Fruit fly (Drosophila melanogaster) whole organism, prepupa: Measurements from ENCODE around the gene CG1246.

Experiments
- Blimp-1 ChIP-seq: fragments of 200-800 bp; sonication (Bioruptor generic); optimal IDR thresholded peaks from 3 replicates; lab custom pipeline; 2017; ENCODE audit warnings: missing biosample characterization, missing genetic modification characterization, mild to moderate bottlenecking, moderate library complexity, missing genetic modification reagents
- CG10631 ChIP-seq: fragments of 200-800 bp; sonication (Bioruptor generic); optimal IDR thresholded peaks from 2 replicates; lab custom pipeline; 2016; ENCODE audit warnings: missing biosample characterization, missing genetic modification characterization
- CG10669 ChIP-seq: fragments of 200-800 bp; sonication (Bioruptor generic); optimal IDR thresholded peaks from 3 replicates; lab custom pipeline; 2018; ENCODE audit warnings: missing biosample characterization, mild to moderate bottlenecking, missing genetic modification characterization, moderate library complexity
- CG11762 ChIP-seq: fragments of 200-800 bp; sonication (Bioruptor generic); optimal IDR thresholded peaks from 3 replicates; lab custom pipeline; 2016; ENCODE audit warnings: missing biosample characterization, missing genetic modification characterization; ENCODE audit not compliant: insufficient read depth
- CG1621 ChIP-seq: fragments of 200-800 bp; sonication (Bioruptor generic); optimal IDR thresholded peaks from 3 replicates; lab custom pipeline; 2018; ENCODE audit warnings: missing biosample characterization, mild to moderate bottlenecking, missing genetic modification characterization
- CG16779 ChIP-seq: fragments of 200-800 bp; sonication (Bioruptor generic); optimal IDR thresholded peaks from 3 replicates; lab custom pipeline; 2017; ENCODE audit warnings: missing biosample characterization, mild to moderate bottlenecking, missing genetic modification characterization
- CG34406 ChIP-seq: fragments of 200-800 bp; sonication (Bioruptor generic); optimal IDR thresholded peaks from 3 replicates; lab custom pipeline; 2016; ENCODE audit warnings: missing biosample characterization, missing genetic modification characterization
- CG3919 ChIP-seq: fragments of 200-800 bp; sonication (Bioruptor generic); optimal IDR thresholded peaks from 3 replicates; lab custom pipeline; 2016; ENCODE audit warnings: missing biosample characterization, missing genetic modification characterization
- CG4318 ChIP-seq: fragments of 200-800 bp; sonication (Bioruptor generic); optimal IDR thresholded peaks from 3 replicates; lab custom pipeline; 2017; ENCODE audit warnings: missing biosample characterization, mild to moderate bottlenecking, missing genetic modification characterization
- CG6276 ChIP-seq: fragments of 200-800 bp; sonication (Bioruptor generic); optimal IDR thresholded peaks from 2 replicates; lab custom pipeline; 2017; ENCODE audit warnings: missing biosample characterization, mild to moderate bottlenecking, missing genetic modification characterization
- CG6792 ChIP-seq: fragments of 200-800 bp; sonication (Bioruptor generic); optimal IDR thresholded peaks from 3 replicates; lab custom pipeline; 2016; ENCODE audit warnings: missing biosample characterization, missing genetic modification characterization
- CG6808 ChIP-seq: fragments of 200-800 bp; sonication (Bioruptor generic); optimal IDR thresholded peaks from 3 replicates; lab custom pipeline; 2017; ENCODE audit warnings: missing biosample characterization, missing genetic modification characterization, mild to moderate bottlenecking, moderate library complexity, missing genetic modification reagents
- CG7368 ChIP-seq: fragments of 200-800 bp; sonication (Bioruptor generic); optimal IDR thresholded peaks from 3 replicates; lab custom pipeline; 2016; ENCODE audit warnings: missing biosample characterization, missing genetic modification characterization
- CG8119 ChIP-seq: fragments of 200-800 bp; sonication (Bioruptor generic); IDR thresholded peaks from 3 replicates; pipeline ENCODE4 v1.3.6; 2022; ENCODE audit warnings: missing biosample characterization, missing genetic modification characterization
- Ets21C ChIP-seq: fragments of 200-800 bp; sonication (Bioruptor generic); optimal IDR thresholded peaks from 3 replicates; lab custom pipeline; 2016; ENCODE audit warnings: missing biosample characterization, missing genetic modification characterization
- Ets96B ChIP-seq: fragments of 200-800 bp; optimal IDR thresholded peaks from 2 replicates; lab custom pipeline; 2019; ENCODE audit warnings: missing biosample characterization, mild to moderate bottlenecking, missing genetic modification characterization, moderate library complexity
- Hr39 ChIP-seq: fragments of 200-800 bp; sonication (Bioruptor generic); optimal IDR thresholded peaks from 2 replicates; lab custom pipeline; 2016; ENCODE audit warnings: missing biosample characterization, missing genetic modification characterization
- Lpt ChIP-seq: fragments of 200-800 bp; sonication (Bioruptor generic); optimal IDR thresholded peaks from 3 replicates; lab custom pipeline; 2016; ENCODE audit warnings: missing biosample characterization, missing genetic modification characterization
- Smox ChIP-seq: fragments of 200-800 bp; sonication (Bioruptor generic); optimal IDR thresholded peaks from 3 replicates; lab custom pipeline; 2016; ENCODE audit warnings: missing biosample characterization, missing genetic modification characterization
- Sox14 ChIP-seq: fragments of 200-800 bp; sonication (Bioruptor generic); optimal IDR thresholded peaks from 3 replicates; lab custom pipeline; 2016; ENCODE audit warnings: missing biosample characterization, missing genetic modification characterization
- Sox15 ChIP-seq: fragments of 200-800 bp; sonication (Bioruptor generic); optimal IDR thresholded peaks from 3 replicates; lab custom pipeline; 2016; ENCODE audit warnings: missing biosample characterization, missing genetic modification characterization
- achi ChIP-seq: fragments of 200-800 bp; sonication (Bioruptor generic); optimal IDR thresholded peaks from 3 replicates; lab custom pipeline; 2016; ENCODE audit warnings: missing biosample characterization, missing genetic modification characterization
- acj6 ChIP-seq: fragments of 200-800 bp; sonication (Bioruptor generic); optimal IDR thresholded peaks from 3 replicates; lab custom pipeline; 2016; ENCODE audit warnings: missing biosample characterization, missing genetic modification characterization
- cyc ChIP-seq: fragments of 200-800 bp; sonication (Bioruptor generic); optimal IDR thresholded peaks from 3 replicates; lab custom pipeline; 2016; ENCODE audit warnings: missing biosample characterization, missing genetic modification characterization
- dac ChIP-seq: fragments of 200-800 bp; sonication (Bioruptor generic); optimal IDR thresholded peaks from 2 replicates; lab custom pipeline; 2017; ENCODE audit warnings: missing biosample characterization, mild to moderate bottlenecking, missing genetic modification characterization
- eg ChIP-seq: fragments of 200-800 bp; sonication (Bioruptor generic); IDR thresholded peaks from 3 replicates; pipeline ENCODE4 v1.3.6; 2022; ENCODE audit warnings: missing biosample characterization, missing genetic modification characterization
- esn ChIP-seq: fragments of 200-800 bp; sonication (Bioruptor generic); optimal IDR thresholded peaks from 2 replicates; lab custom pipeline; 2016; ENCODE audit warnings: missing biosample characterization, mild to moderate bottlenecking, missing genetic modification characterization, moderate library complexity
- fd85E ChIP-seq: fragments of 200-800 bp; sonication (Bioruptor generic); optimal IDR thresholded peaks from 3 replicates; lab custom pipeline; 2016; ENCODE audit warnings: missing biosample characterization, missing genetic modification characterization
- fkh ChIP-seq: fragments of 200-800 bp; sonication (Bioruptor generic); optimal IDR thresholded peaks from 3 replicates; lab custom pipeline; 2017; ENCODE audit warnings: missing biosample characterization, mild to moderate bottlenecking, missing genetic modification characterization, moderate library complexity
- lz ChIP-seq: fragments of 200-800 bp; sonication (Bioruptor generic); optimal IDR thresholded peaks from 3 replicates; lab custom pipeline; 2016; ENCODE audit warnings: missing biosample characterization, missing genetic modification characterization
- spab ChIP-seq: fragments of 200-800 bp; sonication (Bioruptor generic); optimal IDR thresholded peaks from 2 replicates; lab custom pipeline; 2017; ENCODE audit warnings: missing biosample characterization, mild to moderate bottlenecking, missing genetic modification characterization, missing genetic modification reagents
- ss ChIP-seq, 2 experiments: fragments of 200-800 bp; sonication (Bioruptor generic); optimal IDR thresholded peaks; 2 replicates in 1 of 2; 3 replicates in 1 of 2; lab custom pipeline; 2017 to 2018; ENCODE audit warnings: mild to moderate bottlenecking in 2 of 2, missing biosample characterization in 2 of 2, missing genetic modification characterization in 2 of 2, moderate library complexity in 1 of 2
- svp ChIP-seq: fragments of 200-800 bp; sonication (Bioruptor generic); peaks from one replicate; lab custom pipeline; 2016; ENCODE audit warnings: missing biosample characterization, missing genetic modification characterization
- topi ChIP-seq: fragments of 200-800 bp; sonication (Bioruptor generic); optimal IDR thresholded peaks from 3 replicates; lab custom pipeline; 2016; ENCODE audit warnings: missing biosample characterization, missing genetic modification characterization
- vri ChIP-seq: fragments of 200-800 bp; sonication (Bioruptor generic); optimal IDR thresholded peaks from 3 replicates; lab custom pipeline; 2016; ENCODE audit warnings: missing biosample characterization, mild to moderate bottlenecking, missing genetic modification characterization

The CG1246 gene

dm6 chr3L:2636023-2636968 is 11.6 kb upstream of the CG1246 start (continued):
- TF ChIP-seq achi (peak; percentile 44), CG10669 (GFP tag; lab: Kevin White, UChicago) (no peak), Smox (GFP tag; lab: Kevin White, UChicago) (no peak), CG16779 (tag; lab: Kevin White, UChicago) (no peak), eg (GFP tag; lab: Robert Waterston, UW) (peak; percentile 85), CG1621 (tag; lab: Kevin White, UChicago) (no peak), lz (GFP tag; lab: Kevin White, UChicago) (no peak), Blimp-1 (GFP tag; lab: Kevin White, UChicago) (no peak), CG6276 (no peak), CG7368 (GFP tag; lab: Kevin White, UChicago) (peak; percentile 21), CG11762 (peak; percentile 9), CG6808 (GFP tag; lab: Kevin White, UChicago) (no peak), svp (GFP tag; lab: Kevin White, UChicago) (peak; percentile 59), fkh (GFP tag; lab: Kevin White, UChicago) (no peak), Sox14 (no peak), spab (peak; percentile 49), dac (peak; percentile 1), Sox15 (GFP tag; lab: Kevin White, UChicago) (peak; percentile 9)

DNA sequence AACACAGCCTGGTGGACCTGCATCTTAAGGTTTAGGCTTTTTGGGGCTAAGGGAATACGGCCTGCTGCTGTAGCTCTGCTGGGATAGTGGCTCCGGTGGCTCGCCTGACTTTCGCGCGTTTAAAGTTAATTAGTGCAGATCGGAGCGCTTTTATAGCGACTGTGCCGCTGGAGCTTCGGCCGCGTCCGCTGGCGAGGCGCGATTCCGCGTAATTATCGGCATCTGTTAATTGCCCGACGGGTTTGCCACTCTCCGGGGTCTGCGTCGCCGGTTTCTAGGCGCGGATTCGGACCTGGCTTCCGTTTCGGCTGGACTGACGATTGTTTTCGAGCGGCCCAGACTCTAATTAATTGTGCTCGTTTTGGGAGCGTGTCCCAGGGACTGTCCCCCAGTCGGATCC is 4.5 kb upstream of the CG1246 start, which contains the start of gene CG14949:
TSS of gene CG14949 (minus strand) at position 101 of the 400 bp plus-strand sequence.
- no peak for TF ChIP-seq CG10669 (GFP tag; lab: Kevin White, UChicago)
- no peak for TF ChIP-seq CG34406
- TF ChIP-seq vri (GFP tag; lab: Kevin White, UChicago), result no peak
- TF ChIP-seq fkh (GFP tag; lab: Kevin White, UChicago), result no peak
- no peak for TF ChIP-seq CG3919
- no peak for TF ChIP-seq CG10631
- no peak for TF ChIP-seq Ets21C
- no peak for TF ChIP-seq CG4318
- TF ChIP-seq CG16779 (tag; lab: Kevin White, UChicago), result no peak
- TF ChIP-seq Ets96B (tag; lab: Kevin White, UChicago), result no peak
- TF ChIP-seq Hr39 (GFP tag; lab: Kevin White, UChicago), result no peak
- no peak for TF ChIP-seq CG1621 (tag; lab: Kevin White, UChicago)
- no peak for TF ChIP-seq acj6 (GFP tag; lab: Kevin White, UChicago)
- TF ChIP-seq cyc, result no peak
- no peak for TF ChIP-seq CG8119 (GFP tag; lab: Robert Waterston, UW)

dm6 chr3L:2645068-2645467 is 2.8 kb upstream of the CG1246 start, which contains the start of gene CG1143:
TSS of gene CG1143 (plus strand) at chr3L:2645368.
- TF ChIP-seq lz (GFP tag; lab: Kevin White, UChicago) (no peak), dac (no peak), CG6792 (GFP tag; lab: Kevin White, UChicago) (no peak), fd85E (no peak), ss (GFP tag; optimal IDR thresholded peaks at IDR 0.05; lab: Kevin White, UChicago) (no peak), CG7368 (GFP tag; lab: Kevin White, UChicago) (no peak), CG4318 (no peak), Lpt (GFP tag; lab: Kevin White, UChicago) (no peak), esn (no peak), Smox (GFP tag; lab: Kevin White, UChicago) (no peak), topi (GFP tag; lab: Kevin White, UChicago) (no peak)
- TF ChIP-seq, all 60 proteins: peak for 0
